ENCODE assay signal across 5 fruit fly cellular contexts in the genomic region with DNA sequence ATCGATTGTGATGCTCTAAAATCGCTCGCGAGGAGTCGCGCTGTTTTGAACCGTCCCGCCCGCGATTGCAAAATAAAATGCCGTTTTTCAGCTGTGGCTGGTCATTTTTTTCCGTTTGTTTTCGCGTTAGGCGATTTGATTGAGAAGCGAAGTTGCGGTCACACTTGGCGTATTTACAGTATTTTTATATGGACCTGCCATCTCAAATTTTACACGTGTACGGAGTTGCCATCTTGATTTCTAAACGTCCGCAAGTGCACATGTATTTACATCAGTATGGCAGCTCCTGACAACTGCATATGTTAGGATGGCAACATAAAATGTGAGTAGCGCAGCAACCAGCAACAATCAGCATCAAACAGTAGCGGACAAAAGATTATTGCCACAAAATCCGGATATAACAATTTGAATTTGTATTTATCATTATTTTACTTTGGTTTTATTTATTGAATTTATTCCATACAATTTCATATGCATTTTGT.
TF ChIP-seq lines count a peak whose summit lies in the region.

A gene (minus strand): TSS at position 82 of the 482 bp plus-strand sequence.

TF ChIP-seq in whole organism, adult, 20 proteins besides CTCF, POLR2A, EP300 and RAD21 (continued from another document):
- TF ChIP-seq CG1620 (GFP tag; optimal IDR thresholded peaks at IDR 0.05; lab: Kevin White, UChicago) (peak; percentile 98), CG7101 (tag; optimal IDR thresholded peaks at IDR 0.05; lab: Kevin White, UChicago) (peak; percentile 95), cic (GFP tag; optimal IDR thresholded peaks at IDR 0.05; lab: Kevin White, UChicago) (peak; percentile 86), kay (GFP tag; lab: Kevin White, UChicago; ENCODE audit: borderline replicate concordance) (no peak)
TF ChIP-seq in whole organism, adult: peak in this region for 18.

TF ChIP-seq in whole organism, embryonic, 481 proteins besides CTCF, POLR2A, EP300 and RAD21 (continued from another document and continues in another):
- peak; percentile 98 for TF ChIP-seq Hsf (GFP tag; optimal IDR thresholded peaks at IDR 0.05; lab: Kevin White, UChicago)
- TF ChIP-seq YL-1 (GFP tag; optimal IDR thresholded peaks at IDR 0.05; lab: Kevin White, UChicago): peak; percentile 92
- TF ChIP-seq danr (GFP tag; IDR thresholded peaks at IDR 0.05; lab: Robert Waterston, UW): no peak
- TF ChIP-seq sqz (GFP tag; optimal IDR thresholded peaks at IDR 0.05; lab: Kevin White, UChicago): peak; percentile 94
- TF ChIP-seq h (optimal IDR thresholded peaks at IDR 0.05; lab: Kevin White, UChicago): no peak
- no peak for TF ChIP-seq al (GFP tag; IDR thresholded peaks at IDR 0.05; lab: Robert Waterston, UW)
- TF ChIP-seq odd (GFP tag; optimal IDR thresholded peaks at IDR 0.05; lab: Kevin White, UChicago): peak; percentile 80
- TF ChIP-seq CG17802 (tag; optimal IDR thresholded peaks at IDR 0.05; lab: Kevin White, UChicago): peak; percentile 85
- TF ChIP-seq wdn (GFP tag; IDR thresholded peaks at IDR 0.05; lab: Robert Waterston, UW): no peak
- no peak for TF ChIP-seq Dref (GFP tag; IDR thresholded peaks at IDR 0.05; lab: Robert Waterston, UW)
- peak; percentile 95 for TF ChIP-seq disco-r (GFP tag; optimal IDR thresholded peaks at IDR 0.05; lab: Kevin White, UChicago)
- TF ChIP-seq CG33557 (GFP tag; optimal IDR thresholded peaks at IDR 0.05; lab: Kevin White, UChicago): peak; percentile 91
- TF ChIP-seq CG12219 (GFP tag; optimal IDR thresholded peaks at IDR 0.05; lab: Kevin White, UChicago): peak; percentile 90
- TF ChIP-seq CG14710 (tag; optimal IDR thresholded peaks at IDR 0.05; lab: Kevin White, UChicago): peak; percentile 93
- TF ChIP-seq CG16779 (GFP tag; IDR thresholded peaks at IDR 0.05; lab: Robert Waterston, UW): no peak
- peak; percentile 96 for TF ChIP-seq fu2 (GFP tag; optimal IDR thresholded peaks at IDR 0.05; lab: Kevin White, UChicago)
- TF ChIP-seq Bgb (GFP tag; IDR thresholded peaks at IDR 0.05; lab: Robert Waterston, UW; ENCODE audit: partially characterized antibody): no peak
- no peak for TF ChIP-seq fru (optimal IDR thresholded peaks at IDR 0.05; lab: Kevin White, UChicago)
- peak; percentile 97 for TF ChIP-seq Dp (GFP tag; optimal IDR thresholded peaks at IDR 0.05; lab: Kevin White, UChicago)
- peak; percentile 95 for TF ChIP-seq Fer1 (GFP tag; optimal IDR thresholded peaks at IDR 0.05; lab: Kevin White, UChicago)
- peak; percentile 66 for TF ChIP-seq CG7928 (GFP tag; optimal IDR thresholded peaks at IDR 0.05; lab: Kevin White, UChicago)
- peak; percentile 79 for TF ChIP-seq CG9437 (GFP tag; optimal IDR thresholded peaks at IDR 0.05; lab: Kevin White, UChicago)
- TF ChIP-seq B-H1 (GFP tag; IDR thresholded peaks at IDR 0.05; lab: Robert Waterston, UW): no peak
- peak; percentile 97 for TF ChIP-seq pho (GFP tag; optimal IDR thresholded peaks at IDR 0.05; lab: Kevin White, UChicago)
- peak; percentile 58 for TF ChIP-seq pita (GFP tag; optimal IDR thresholded peaks at IDR 0.05; lab: Kevin White, UChicago)
- no peak for TF ChIP-seq CG2889 (GFP tag; IDR thresholded peaks at IDR 0.05; lab: Robert Waterston, UW)
- no peak for TF ChIP-seq CG2129 (GFP tag; IDR thresholded peaks at IDR 0.05; lab: Robert Waterston, UW; ENCODE audit: partially characterized antibody)
- no peak for TF ChIP-seq sna (GFP tag; IDR thresholded peaks at IDR 0.05; lab: Robert Waterston, UW; ENCODE audit: partially characterized antibody)
- no peak for TF ChIP-seq E2f2 (GFP tag; IDR thresholded peaks at IDR 0.05; lab: Robert Waterston, UW)
- peak; percentile 97 for TF ChIP-seq Mad (GFP tag; optimal IDR thresholded peaks at IDR 0.05; lab: Kevin White, UChicago)
- TF ChIP-seq CG3407 (GFP tag; optimal IDR thresholded peaks at IDR 0.05; lab: Kevin White, UChicago): peak; percentile 94

TF ChIP-seq in whole organism, prepupa, 60 proteins besides CTCF, POLR2A, EP300 and RAD21 (continued from another document and continues in another):
- peak; percentile 36 for TF ChIP-seq fd85E (GFP tag; optimal IDR thresholded peaks at IDR 0.05; lab: Kevin White, UChicago)
- peak; percentile 68 for TF ChIP-seq fkh (GFP tag; optimal IDR thresholded peaks at IDR 0.05; lab: Kevin White, UChicago)
- peak; percentile 68 for TF ChIP-seq CG3032 (tag; optimal IDR thresholded peaks at IDR 0.05; lab: Kevin White, UChicago)
- TF ChIP-seq CG3919 (GFP tag; optimal IDR thresholded peaks at IDR 0.05; lab: Kevin White, UChicago): peak; percentile 69
- peak; percentile 58 for TF ChIP-seq Hr4 (GFP tag; optimal IDR thresholded peaks at IDR 0.05; lab: Kevin White, UChicago)
- peak; percentile 79 for TF ChIP-seq CG6792 (GFP tag; optimal IDR thresholded peaks at IDR 0.05; lab: Kevin White, UChicago)
- peak; percentile 94 for TF ChIP-seq CG31627 (GFP tag; optimal IDR thresholded peaks at IDR 0.05; lab: Kevin White, UChicago)
- TF ChIP-seq Hr38 (GFP tag; optimal IDR thresholded peaks at IDR 0.05; lab: Kevin White, UChicago): no peak
- peak; percentile 80 for TF ChIP-seq CG10631 (GFP tag; optimal IDR thresholded peaks at IDR 0.05; lab: Kevin White, UChicago)
- TF ChIP-seq Sox102F (GFP tag; optimal IDR thresholded peaks at IDR 0.05; lab: Kevin White, UChicago): peak; percentile 46
- TF ChIP-seq pdm3 (GFP tag; optimal IDR thresholded peaks at IDR 0.05; lab: Kevin White, UChicago): peak; percentile 91
- peak; percentile 32 for TF ChIP-seq dsx (GFP tag; optimal IDR thresholded peaks at IDR 0.05; lab: Kevin White, UChicago; ENCODE audit: poor library complexity, severe bottlenecking)
- peak; percentile 79 for TF ChIP-seq CG1621 (tag; optimal IDR thresholded peaks at IDR 0.05; lab: Kevin White, UChicago)
- TF ChIP-seq Gug (GFP tag; IDR thresholded peaks at IDR 0.05; lab: Robert Waterston, UW): no peak
- peak; percentile 78 for TF ChIP-seq Ets21C (GFP tag; optimal IDR thresholded peaks at IDR 0.05; lab: Kevin White, UChicago)
- TF ChIP-seq OdsH (GFP tag; optimal IDR thresholded peaks at IDR 0.05; lab: Kevin White, UChicago): peak; percentile 86
- peak; percentile 80 for TF ChIP-seq CG11902 (GFP tag; optimal IDR thresholded peaks at IDR 0.05; lab: Kevin White, UChicago)
- no peak for TF ChIP-seq CG32006 (GFP tag; optimal IDR thresholded peaks at IDR 0.05; lab: Kevin White, UChicago)
- TF ChIP-seq Met (GFP tag; optimal IDR thresholded peaks at IDR 0.05; lab: Kevin White, UChicago): peak; percentile 84
- TF ChIP-seq salr (GFP tag; optimal IDR thresholded peaks at IDR 0.05; lab: Kevin White, UChicago): peak; percentile 18 to 94
- peak; percentile 53 for TF ChIP-seq CG8632 (GFP tag; optimal IDR thresholded peaks at IDR 0.05; lab: Kevin White, UChicago)
- no peak for TF ChIP-seq Eip93F (GFP tag; optimal IDR thresholded peaks at IDR 0.05; lab: Kevin White, UChicago)
- no peak for TF ChIP-seq CG6276 (GFP tag; optimal IDR thresholded peaks at IDR 0.05; lab: Kevin White, UChicago)
- peak; percentile 84 for TF ChIP-seq Sox15 (GFP tag; optimal IDR thresholded peaks at IDR 0.05; lab: Kevin White, UChicago)
- TF ChIP-seq CG9139 (GFP tag; optimal IDR thresholded peaks at IDR 0.05; lab: Kevin White, UChicago): peak; percentile 59
- TF ChIP-seq fd59A (GFP tag; optimal IDR thresholded peaks at IDR 0.05; lab: Kevin White, UChicago): peak; percentile 67
- TF ChIP-seq CG7368 (GFP tag; optimal IDR thresholded peaks at IDR 0.05; lab: Kevin White, UChicago): peak; percentile 66
- TF ChIP-seq CG10669 (GFP tag; optimal IDR thresholded peaks at IDR 0.05; lab: Kevin White, UChicago): peak; percentile 63
- TF ChIP-seq acj6 (GFP tag; optimal IDR thresholded peaks at IDR 0.05; lab: Kevin White, UChicago): peak; percentile 85
- TF ChIP-seq Eip78C (GFP tag; lab: Kevin White, UChicago): peak; percentile 88
- TF ChIP-seq Lpt (GFP tag; optimal IDR thresholded peaks at IDR 0.05; lab: Kevin White, UChicago): no peak
- TF ChIP-seq svp (GFP tag; lab: Kevin White, UChicago): peak; percentile 69

TF ChIP-seq in whole organism, pupa, 21 proteins besides CTCF, POLR2A, EP300 and RAD21 (continued from another document):
- peak; percentile 25 for TF ChIP-seq gl (tag; optimal IDR thresholded peaks at IDR 0.05; lab: Kevin White, UChicago)

TF ChIP-seq in whole organism, wandering third instar larva, 38 proteins besides CTCF, POLR2A, EP300 and RAD21 (continued from another document):
- TF ChIP-seq brk (GFP tag; optimal IDR thresholded peaks at IDR 0.05; lab: Kevin White, UChicago) (peak; percentile 70), GATAd (GFP tag; optimal IDR thresholded peaks at IDR 0.05; lab: Kevin White, UChicago) (peak; percentile 85), Hr83 (GFP tag; optimal IDR thresholded peaks at IDR 0.05; lab: Kevin White, UChicago; ENCODE audit: poor library complexity, severe bottlenecking) (peak; percentile 86), br (GFP tag; optimal IDR thresholded peaks at IDR 0.05; lab: Kevin White, UChicago) (peak; percentile 81), CrebA (GFP tag; optimal IDR thresholded peaks at IDR 0.05; lab: Kevin White, UChicago; ENCODE audit: borderline replicate concordance) (no peak), woc (GFP tag; optimal IDR thresholded peaks at IDR 0.05; lab: Kevin White, UChicago) (no peak), CG32264 (GFP tag; optimal IDR thresholded peaks at IDR 0.05; lab: Kevin White, UChicago) (peak; percentile 53), HLH106 (tag; optimal IDR thresholded peaks at IDR 0.05; lab: Kevin White, UChicago) (peak; percentile 82), Abd-B (GFP tag; optimal IDR thresholded peaks at IDR 0.05; lab: Kevin White, UChicago) (no peak), psq (GFP tag; optimal IDR thresholded peaks at IDR 0.05; lab: Kevin White, UChicago) (peak; percentile 50), ey (GFP tag; optimal IDR thresholded peaks at IDR 0.05; lab: Kevin White, UChicago) (peak; percentile 78), Jra (GFP tag; optimal IDR thresholded peaks at IDR 0.05; lab: Kevin White, UChicago) (peak; percentile 72), Sp1 (GFP tag; optimal IDR thresholded peaks at IDR 0.05; lab: Kevin White, UChicago) (peak; percentile 75), dl (GFP tag; optimal IDR thresholded peaks at IDR 0.05; lab: Kevin White, UChicago; ENCODE audit: insufficient read depth in 1 of 2, partially characterized antibody in 2 of 2) (peak; percentile 3 to 73), h (GFP tag; optimal IDR thresholded peaks at IDR 0.05; lab: Kevin White, UChicago) (peak; percentile 88), dsf (GFP tag; optimal IDR thresholded peaks at IDR 0.05; lab: Kevin White, UChicago; ENCODE audit: borderline replicate concordance) (peak; percentile 60), sage (GFP tag; optimal IDR thresholded peaks at IDR 0.05; lab: Kevin White, UChicago) (peak; percentile 60)
